Worm (Caenorhabditis elegans) whole organism, L1 larva: ENCODE data around the gene cest-2.1.

Source experiments
- ceh-82 ChIP-seq, 3 experiments: fragments of 150-350 bp in 1 of 3; sonication (generic microtip) in 2 of 3; optimal IDR thresholded peaks; 2 replicates each; lab custom pipeline; 2014 to 2017; ENCODE audit warnings: missing biosample characterization in 3 of 3, missing genetic modification characterization in 3 of 3
- fos-1 ChIP-seq: fragments of 150-350 bp; optimal IDR thresholded peaks from 2 replicates; lab custom pipeline; 2014; ENCODE audit warnings: missing biosample characterization, missing genetic modification characterization
- nhr-28 ChIP-seq: fragments of 150-350 bp; optimal IDR thresholded peaks from 2 replicates; lab custom pipeline; 2014; ENCODE audit warnings: missing biosample characterization, missing genetic modification characterization
- nhr-90 ChIP-seq: sonication (generic microtip); optimal IDR thresholded peaks from 2 replicates; lab custom pipeline; 2016; ENCODE audit warnings: mild to moderate bottlenecking, missing genetic modification characterization, missing compliant biosample characterization; ENCODE audit not compliant: poor library complexity
- rnt-1 ChIP-seq: sonication (generic microtip); optimal IDR thresholded peaks from 2 replicates; lab custom pipeline; 2016; ENCODE audit warnings: mild to moderate bottlenecking, missing genetic modification characterization, moderate library complexity, missing compliant biosample characterization
- unc-62 ChIP-seq: fragments of 150-350 bp; optimal IDR thresholded peaks from 2 replicates; lab custom pipeline; 2014; ENCODE audit warnings: missing biosample characterization, missing genetic modification reagents, missing genetic modification characterization

DNA sequence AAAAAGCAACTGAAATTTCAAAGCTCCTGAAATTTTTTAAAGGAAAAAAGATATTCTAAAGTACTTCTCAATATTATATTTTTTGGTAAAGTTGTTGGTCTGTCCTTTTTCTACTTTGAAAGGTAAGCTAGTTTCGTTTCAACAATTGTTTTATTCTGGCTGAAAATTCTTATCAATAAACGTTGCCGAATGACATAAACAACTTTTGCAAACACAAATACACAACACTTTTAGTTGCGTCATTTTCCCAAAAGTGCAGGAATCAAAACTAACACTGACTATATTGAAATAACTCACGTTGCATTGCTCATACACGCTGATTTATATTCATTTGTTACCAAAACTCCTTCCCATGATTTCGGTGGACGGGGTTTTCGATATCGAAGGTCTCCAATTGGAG, 5.5 kb downstream of the cest-2.1 start:
- no peak for TF ChIP-seq nhr-28 (tag; lab: Kevin White, UChicago)
- no peak for TF ChIP-seq fos-1
- no peak for TF ChIP-seq unc-62 (GFP tag; lab: Kevin White, UChicago)
- TF ChIP-seq rnt-1 (tag; lab: Kevin White, UChicago), result no peak
- no peak for TF ChIP-seq ceh-82 (tag; optimal IDR thresholded peaks at IDR 0.05; lab: Kevin White, UChicago)
- no peak for TF ChIP-seq nhr-90
